Fruit fly (Drosophila melanogaster): ENCODE data around the gene Raf.

The Raf gene

dm6 chrX:2262511-2262910 is 32.8 kb upstream of the Raf start, which contains the start of the genes temp and CG3071 (continued):
- peak; percentile 62 for TF ChIP-seq tin (GFP tag; optimal IDR thresholded peaks at IDR 0.05)
- peak; percentile 33; the same call in 1 of the 2 replicates for TF ChIP-seq CG11085 (GFP tag; IDR thresholded peaks at IDR 0.05)
- TF ChIP-seq CG17802 (tag; optimal IDR thresholded peaks at IDR 0.05) = no peak
- peak; percentile 60 for TF ChIP-seq CG32532 (GFP tag; IDR thresholded peaks at IDR 0.05)
- peak; percentile 56 for TF ChIP-seq CG6272 (GFP tag; IDR thresholded peaks at IDR 0.05)
- TF ChIP-seq Gsc (GFP tag; IDR thresholded peaks at IDR 0.05) = no peak
- TF ChIP-seq CG34376 (GFP tag; optimal IDR thresholded peaks at IDR 0.05) = peak; percentile 64
- TF ChIP-seq Ets97D (GFP tag; optimal IDR thresholded peaks at IDR 0.05) = peak; percentile 66
- peak; percentile 11 for TF ChIP-seq CG10431 (GFP tag; optimal IDR thresholded peaks at IDR 0.05)
- TF ChIP-seq CG8089 (GFP tag; optimal IDR thresholded peaks at IDR 0.05) = peak; percentile 7
- peak; percentile 79 for TF ChIP-seq CG17361 (GFP tag; IDR thresholded peaks at IDR 0.05)
- peak; percentile 24 for TF ChIP-seq exex (tag; optimal IDR thresholded peaks at IDR 0.05)
- peak; percentile 97 for TF ChIP-seq dm (GFP tag; optimal IDR thresholded peaks at IDR 0.05)
- peak; percentile 44 for TF ChIP-seq CG4820 (GFP tag; optimal IDR thresholded peaks at IDR 0.05)
- no peak for TF ChIP-seq bbx (GFP tag; IDR thresholded peaks at IDR 0.05; ENCODE audit: partially characterized antibody)
- peak; percentile 9 for TF ChIP-seq CG3995 (GFP tag; optimal IDR thresholded peaks at IDR 0.05)
- TF ChIP-seq CG15269 (tag; optimal IDR thresholded peaks at IDR 0.05) = peak; percentile 61
- TF ChIP-seq Sin3A (optimal IDR thresholded peaks at IDR 0.05) = peak; percentile 89
- peak; percentile 74 for TF ChIP-seq CG9727 (GFP tag; optimal IDR thresholded peaks at IDR 0.05)
- no peak for TF ChIP-seq GATAe (GFP tag; conservative IDR thresholded peaks at IDR 0.05)
- TF ChIP-seq wek (GFP tag; optimal IDR thresholded peaks at IDR 0.05) = no peak
- no peak for TF ChIP-seq sr (GFP tag; IDR thresholded peaks at IDR 0.05)
- TF ChIP-seq CG4617 (GFP tag; optimal IDR thresholded peaks at IDR 0.05; ENCODE audit: borderline replicate concordance) = peak; percentile 46
- TF ChIP-seq CG1647 (GFP tag; optimal IDR thresholded peaks at IDR 0.05) = no peak
- peak; percentile 49 for TF ChIP-seq jumu (GFP tag; optimal IDR thresholded peaks at IDR 0.05)
- peak; percentile 56 for TF ChIP-seq bab2 (GFP tag; optimal IDR thresholded peaks at IDR 0.05)
- TF ChIP-seq Pdp1 (GFP tag; optimal IDR thresholded peaks at IDR 0.05) = peak; percentile 51 to 56
- TF ChIP-seq CG18619 (GFP tag; optimal IDR thresholded peaks at IDR 0.05) = peak; percentile 57
- TF ChIP-seq CG12104 (GFP tag; optimal IDR thresholded peaks at IDR 0.05) = peak; percentile 26
- TF ChIP-seq CG4282 (GFP tag; optimal IDR thresholded peaks at IDR 0.05) = peak; percentile 31
- peak; percentile 75 for TF ChIP-seq CG3847 (GFP tag; IDR thresholded peaks at IDR 0.05)
- TF ChIP-seq wdn (GFP tag; IDR thresholded peaks at IDR 0.05) = no peak
- TF ChIP-seq Dek (tag; optimal IDR thresholded peaks at IDR 0.05) = peak; percentile 66
- TF ChIP-seq Scr (GFP tag; IDR thresholded peaks at IDR 0.05; ENCODE audit: partially characterized antibody) = no peak
- TF ChIP-seq NK7.1 (GFP tag; optimal IDR thresholded peaks at IDR 0.05) = no peak
- TF ChIP-seq mam (GFP tag; optimal IDR thresholded peaks at IDR 0.05) = peak; percentile 80
- 0 out of 2 replicates have a peak, but pooled peaks have one; percentile 39 for TF ChIP-seq rib (GFP tag; IDR thresholded peaks at IDR 0.05)
- peak; percentile 42 to 83 for TF ChIP-seq crp (GFP tag; optimal IDR thresholded peaks at IDR 0.05)
- TF ChIP-seq unpg (GFP tag; optimal IDR thresholded peaks at IDR 0.05) = peak; percentile 43
- peak; percentile 2 for TF ChIP-seq Vsx1 (GFP tag; optimal IDR thresholded peaks at IDR 0.05)
- peak; percentile 14 for TF ChIP-seq stwl (tag; optimal IDR thresholded peaks at IDR 0.05)
- TF ChIP-seq NC2β (GFP tag; optimal IDR thresholded peaks at IDR 0.05) = peak; percentile 59
- peak; percentile 69 for TF ChIP-seq CG2116 (GFP tag; optimal IDR thresholded peaks at IDR 0.05)
- peak; percentile 63 for TF ChIP-seq CG15601 (tag; optimal IDR thresholded peaks at IDR 0.05)
- TF ChIP-seq az2 (GFP tag; optimal IDR thresholded peaks at IDR 0.05) = peak; percentile 66
- TF ChIP-seq NfI (GFP tag; optimal IDR thresholded peaks at IDR 0.05) = peak; percentile 54
- peak; percentile 9 for TF ChIP-seq lbe (GFP tag; optimal IDR thresholded peaks at IDR 0.05)
- TF ChIP-seq CG10267 (tag; optimal IDR thresholded peaks at IDR 0.05) = peak; percentile 65
- TF ChIP-seq NC2α (GFP tag; optimal IDR thresholded peaks at IDR 0.05) = no peak
- TF ChIP-seq CG7556 (GFP tag; optimal IDR thresholded peaks at IDR 0.05) = peak; percentile 66
- TF ChIP-seq eyg (GFP tag; optimal IDR thresholded peaks at IDR 0.05) = no peak
